Worm (Caenorhabditis elegans) whole organism, L3 larva: ENCODE data around the gene F42D1.4.

Source experiments
- R02D3.7 ChIP-seq: fragments of 150-350 bp; optimal IDR thresholded peaks from 2 replicates; lab custom pipeline; 2014; ENCODE audit warnings: missing biosample characterization, missing genetic modification characterization
- ZK546.5 ChIP-seq: sonication (generic microtip); optimal IDR thresholded peaks from 2 replicates; lab custom pipeline; 2017; ENCODE audit warnings: missing biosample characterization, missing genetic modification characterization
- ama-1 ChIP-seq: fragments of 150-350 bp; optimal IDR thresholded peaks from 2 replicates; lab custom pipeline; 2018
- ceh-16 ChIP-seq: sonication (generic microtip); optimal IDR thresholded peaks from 2 replicates; lab custom pipeline; 2017; ENCODE audit warnings: missing biosample characterization, missing genetic modification characterization
- ceh-28 ChIP-seq: fragments of 150-350 bp; optimal IDR thresholded peaks from 2 replicates; lab custom pipeline; 2014; ENCODE audit warnings: missing biosample characterization, missing genetic modification reagents, missing genetic modification characterization
- ceh-82 ChIP-seq: fragments of 150-350 bp; optimal IDR thresholded peaks from 2 replicates; lab custom pipeline; 2014; ENCODE audit warnings: missing biosample characterization, missing genetic modification characterization
- ceh-9 ChIP-seq: sonication (generic microtip); optimal IDR thresholded peaks from 2 replicates; lab custom pipeline; 2018; ENCODE audit warnings: missing biosample characterization, missing genetic modification characterization
- daf-12 ChIP-seq: fragments of 150-350 bp; optimal IDR thresholded peaks from 2 replicates; lab custom pipeline; 2014; ENCODE audit warnings: missing biosample characterization, missing genetic modification reagents, missing genetic modification characterization
- egl-27 ChIP-seq: sonication (generic microtip); optimal IDR thresholded peaks from 4 replicates; lab custom pipeline; 2017; ENCODE audit warnings: missing biosample characterization, missing genetic modification reagents, missing genetic modification characterization
- egl-5 ChIP-seq: fragments of 150-350 bp; optimal IDR thresholded peaks from 2 replicates; lab custom pipeline; 2017; ENCODE audit warnings: missing biosample characterization, missing genetic modification reagents, missing genetic modification characterization, inconsistent platforms
- elt-1 ChIP-seq: fragments of 150-350 bp; optimal IDR thresholded peaks from 2 replicates; lab custom pipeline; 2014; ENCODE audit warnings: missing biosample characterization, missing genetic modification characterization
- elt-2 ChIP-seq: sonication (generic microtip); optimal IDR thresholded peaks from 2 replicates; lab custom pipeline; 2016; ENCODE audit warnings: missing genetic modification reagents, mild to moderate bottlenecking, missing genetic modification characterization, missing compliant biosample characterization
- elt-3 ChIP-seq, 3 experiments: fragments of 150-350 bp in 1 of 3; sonication (generic microtip) in 2 of 3; optimal IDR thresholded peaks; 2 replicates in 2 of 3; 4 replicates in 1 of 3; lab custom pipeline; 2014 to 2017; ENCODE audit warnings: missing biosample characterization in 3 of 3, missing genetic modification characterization in 3 of 3
- eor-1 ChIP-seq, 2 experiments: fragments of 150-350 bp; optimal IDR thresholded peaks; 2 replicates each; lab custom pipeline; 2014 to 2018; ENCODE audit warnings: missing biosample characterization in 2 of 2, missing genetic modification characterization in 2 of 2
- fkh-10 ChIP-seq: sonication (generic microtip); optimal IDR thresholded peaks from 2 replicates; lab custom pipeline; 2017; ENCODE audit warnings: missing biosample characterization, missing genetic modification reagents, missing genetic modification characterization
- fkh-2 ChIP-seq: fragments of 150-350 bp; optimal IDR thresholded peaks from 2 replicates; lab custom pipeline; 2014; ENCODE audit warnings: missing biosample characterization, missing genetic modification reagents, missing genetic modification characterization
- fos-1 ChIP-seq: fragments of 150-350 bp; optimal IDR thresholded peaks from 2 replicates; lab custom pipeline; 2014; ENCODE audit warnings: missing biosample characterization, missing genetic modification characterization
- hmg-11 ChIP-seq: sonication (generic microtip); optimal IDR thresholded peaks from 2 replicates; lab custom pipeline; 2016; ENCODE audit warnings: missing genetic modification characterization, missing compliant biosample characterization
- jun-1 ChIP-seq: fragments of 150-350 bp; optimal IDR thresholded peaks from 2 replicates; lab custom pipeline; 2014; ENCODE audit warnings: missing biosample characterization, missing genetic modification reagents, missing genetic modification characterization
- lin-15B ChIP-seq: fragments of 150-350 bp; optimal IDR thresholded peaks from 2 replicates; lab custom pipeline; 2014; ENCODE audit warnings: missing biosample characterization, missing genetic modification characterization
- lin-39 ChIP-seq: fragments of 150-350 bp; optimal IDR thresholded peaks from 2 replicates; lab custom pipeline; 2018; ENCODE audit warnings: missing biosample characterization, missing genetic modification reagents, missing genetic modification characterization
- lsy-12 ChIP-seq: sonication (generic microtip); optimal IDR thresholded peaks from 2 replicates; lab custom pipeline; 2016; ENCODE audit warnings: mild to moderate bottlenecking, missing genetic modification characterization, missing compliant biosample characterization
- mdl-1 ChIP-seq: fragments of 150-350 bp; optimal IDR thresholded peaks from 2 replicates; lab custom pipeline; 2014; ENCODE audit warnings: missing biosample characterization, missing genetic modification characterization
- mml-1 ChIP-seq: fragments of 150-350 bp; sonication (generic microtip); optimal IDR thresholded peaks from 3 replicates; lab custom pipeline; 2014; ENCODE audit warnings: missing biosample characterization, missing genetic modification characterization
- nfya-1 ChIP-seq: sonication (generic microtip); optimal IDR thresholded peaks from 2 replicates; lab custom pipeline; 2017; ENCODE audit warnings: missing genetic modification characterization, mild to moderate bottlenecking, missing compliant biosample characterization, antibody characterized with exemption, moderate library complexity; ENCODE audit not compliant: insufficient read depth
- nhr-11 ChIP-seq: fragments of 150-350 bp; optimal IDR thresholded peaks from 2 replicates; lab custom pipeline; 2014; ENCODE audit warnings: missing biosample characterization, missing genetic modification characterization
- nhr-12 ChIP-seq: fragments of 150-350 bp; optimal IDR thresholded peaks from 2 replicates; lab custom pipeline; 2014; ENCODE audit warnings: missing biosample characterization, missing genetic modification characterization
- nhr-23 ChIP-seq: fragments of 150-350 bp; optimal IDR thresholded peaks from 2 replicates; lab custom pipeline; 2014; ENCODE audit warnings: missing biosample characterization, missing genetic modification reagents, missing genetic modification characterization
- nhr-237 ChIP-seq: fragments of 150-350 bp; optimal IDR thresholded peaks from 2 replicates; lab custom pipeline; 2014; ENCODE audit warnings: missing biosample characterization, missing genetic modification characterization
- nhr-25 ChIP-seq: sonication (generic microtip); optimal IDR thresholded peaks from 2 replicates; lab custom pipeline; 2017; ENCODE audit warnings: missing biosample characterization, missing genetic modification characterization
- nhr-28 ChIP-seq: fragments of 150-350 bp; optimal IDR thresholded peaks from 2 replicates; lab custom pipeline; 2014; ENCODE audit warnings: missing biosample characterization, missing genetic modification characterization
- nhr-43 ChIP-seq: sonication (generic microtip); optimal IDR thresholded peaks from 2 replicates; lab custom pipeline; 2016; ENCODE audit warnings: mild to moderate bottlenecking, missing genetic modification characterization, missing compliant biosample characterization; ENCODE audit not compliant: poor library complexity, severe bottlenecking
- nhr-67 ChIP-seq: fragments of 150-350 bp; optimal IDR thresholded peaks from 2 replicates; lab custom pipeline; 2014; ENCODE audit warnings: missing biosample characterization, missing genetic modification characterization
- nhr-76 ChIP-seq: fragments of 150-350 bp; sonication (generic microtip); optimal IDR thresholded peaks from 5 replicates; lab custom pipeline; 2014; ENCODE audit warnings: missing biosample characterization, missing genetic modification characterization
- nhr-77 ChIP-seq: fragments of 150-350 bp; optimal IDR thresholded peaks from 2 replicates; lab custom pipeline; 2014; ENCODE audit warnings: missing biosample characterization, missing genetic modification characterization
- pha-4 ChIP-seq: fragments of 150-350 bp; optimal IDR thresholded peaks from 2 replicates; lab custom pipeline; 2014; ENCODE audit warnings: missing biosample characterization, missing genetic modification reagents, missing genetic modification characterization
- pqm-1 ChIP-seq: fragments of 150-350 bp; optimal IDR thresholded peaks from 2 replicates; lab custom pipeline; 2017; ENCODE audit warnings: missing biosample characterization, missing genetic modification characterization, inconsistent platforms
- sea-2 ChIP-seq: fragments of 150-350 bp; sonication (generic microtip); optimal IDR thresholded peaks from 4 replicates; lab custom pipeline; 2014; ENCODE audit warnings: missing biosample characterization, missing genetic modification reagents, missing genetic modification characterization
- skn-1 ChIP-seq: fragments of 150-350 bp; optimal IDR thresholded peaks from 2 replicates; lab custom pipeline; 2014; ENCODE audit warnings: missing biosample characterization, missing genetic modification characterization
- snpc-4 ChIP-seq: fragments of 150-350 bp; optimal IDR thresholded peaks from 2 replicates; lab custom pipeline; 2014; ENCODE audit warnings: missing biosample characterization, missing genetic modification characterization
- tbx-2 ChIP-seq: sonication (generic microtip); optimal IDR thresholded peaks from 2 replicates; lab custom pipeline; 2016; ENCODE audit warnings: mild to moderate bottlenecking, missing genetic modification characterization, missing compliant biosample characterization
- unc-39 ChIP-seq: sonication (generic microtip); optimal IDR thresholded peaks from 4 replicates; lab custom pipeline; 2017; ENCODE audit warnings: missing biosample characterization, missing genetic modification characterization
- unc-62 ChIP-seq: fragments of 150-350 bp; sonication (generic microtip); optimal IDR thresholded peaks from 4 replicates; lab custom pipeline; 2014; ENCODE audit warnings: missing biosample characterization, missing genetic modification reagents, missing genetic modification characterization
- zag-1 ChIP-seq: fragments of 150-350 bp; optimal IDR thresholded peaks from 2 replicates; lab custom pipeline; 2014; ENCODE audit warnings: missing biosample characterization, missing genetic modification characterization
- ztf-11 ChIP-seq: fragments of 150-350 bp; optimal IDR thresholded peaks from 2 replicates; lab custom pipeline; 2014; ENCODE audit warnings: missing biosample characterization, missing genetic modification characterization
- ztf-4 ChIP-seq: fragments of 150-350 bp; optimal IDR thresholded peaks from 2 replicates; lab custom pipeline; 2014; ENCODE audit warnings: missing biosample characterization, missing genetic modification characterization

The F42D1.4 gene

DNA sequence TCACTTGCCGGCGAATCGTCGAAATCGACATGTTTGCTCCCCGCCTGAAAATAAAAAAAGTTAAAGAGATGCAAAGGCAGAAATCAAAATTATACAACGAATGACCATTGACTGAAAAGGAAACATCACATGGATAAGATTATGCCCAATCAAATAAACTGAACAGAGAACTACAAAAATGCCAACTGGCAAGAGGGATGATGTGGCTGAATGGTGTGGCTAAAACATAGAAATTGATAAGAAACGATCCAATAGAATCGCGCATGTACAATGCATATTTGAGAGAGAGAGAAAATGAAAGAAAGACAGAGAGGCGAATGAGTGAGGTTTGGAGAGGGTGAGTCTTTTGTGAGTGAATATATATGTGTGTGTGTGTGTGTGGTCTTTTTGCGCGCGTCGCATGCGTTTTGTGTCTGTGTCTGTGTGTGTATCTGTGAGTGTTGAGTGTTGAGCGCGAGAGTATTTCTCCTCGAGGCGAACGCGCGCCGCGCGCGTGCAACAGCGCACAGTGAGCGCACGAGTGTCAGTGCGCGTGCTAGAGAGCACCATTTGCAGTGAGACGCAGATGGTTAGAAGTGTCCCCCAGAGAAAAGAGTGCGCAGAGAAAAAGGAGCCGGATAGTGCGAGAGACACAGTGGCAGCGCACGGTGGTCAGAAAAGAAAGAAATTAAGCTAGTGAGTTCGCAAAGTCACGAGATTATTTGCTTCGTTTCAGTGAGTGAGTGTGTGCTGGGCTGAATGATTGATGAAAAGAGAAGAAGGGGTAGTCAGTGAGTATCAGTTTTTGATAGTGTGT lies 11.6 kb downstream of the F42D1.4 start, which contains the start of gene epn-1 (continued):
- TF ChIP-seq fkh-2 (peak; percentile 49), nhr-28 (tag; lab: Kevin White, UChicago) (no peak), lin-15B (peak; percentile 81), jun-1 (tag; lab: Kevin White, UChicago) (peak; percentile 99), fkh-10 (GFP tag; lab: Kevin White, UChicago) (peak; percentile 90), nhr-77 (peak; percentile 81), pqm-1 (tag; lab: Kevin White, UChicago) (peak; percentile 89), nhr-11 (tag; lab: Kevin White, UChicago) (peak; percentile 94), nhr-67 (tag; lab: Kevin White, UChicago) (no peak)

DNA sequence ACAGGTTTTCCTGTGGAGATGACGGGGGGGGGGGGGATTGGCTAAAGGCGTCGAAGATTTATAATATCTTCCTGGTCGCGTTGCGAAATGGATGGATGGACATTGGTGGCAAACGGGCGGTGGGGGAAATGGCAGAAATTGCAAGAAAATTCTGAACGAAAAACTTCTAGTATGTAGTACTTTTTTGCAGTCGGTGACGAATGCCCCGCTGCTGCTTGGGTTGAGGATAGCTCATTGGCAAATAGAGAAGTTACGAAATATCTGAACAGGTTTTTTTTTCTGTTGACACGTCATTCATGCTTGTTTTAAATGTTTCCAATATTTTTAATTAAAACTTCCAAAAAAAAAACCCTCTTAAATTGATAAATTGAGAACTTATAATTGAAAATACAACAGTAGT lies 12.5 kb downstream of the F42D1.4 start:
- no peak for TF ChIP-seq nhr-11 (tag; lab: Kevin White, UChicago)
- TF ChIP-seq nhr-25 (tag; lab: Kevin White, UChicago): peak; percentile 26
- peak; percentile 18 for TF ChIP-seq pha-4
- no peak for TF ChIP-seq nhr-76 (tag; lab: Kevin White, UChicago)
- TF ChIP-seq nhr-23 (tag; lab: Kevin White, UChicago): peak; percentile 33
- TF ChIP-seq lin-39 (tag; lab: Kevin White, UChicago): peak; percentile 21
- TF ChIP-seq ama-1 (lab: Kevin White, UChicago): peak; percentile 18
- peak; percentile 4 for TF ChIP-seq nhr-43 (tag; lab: Kevin White, UChicago)
- TF ChIP-seq, all 47 proteins: peak for 6

DNA sequence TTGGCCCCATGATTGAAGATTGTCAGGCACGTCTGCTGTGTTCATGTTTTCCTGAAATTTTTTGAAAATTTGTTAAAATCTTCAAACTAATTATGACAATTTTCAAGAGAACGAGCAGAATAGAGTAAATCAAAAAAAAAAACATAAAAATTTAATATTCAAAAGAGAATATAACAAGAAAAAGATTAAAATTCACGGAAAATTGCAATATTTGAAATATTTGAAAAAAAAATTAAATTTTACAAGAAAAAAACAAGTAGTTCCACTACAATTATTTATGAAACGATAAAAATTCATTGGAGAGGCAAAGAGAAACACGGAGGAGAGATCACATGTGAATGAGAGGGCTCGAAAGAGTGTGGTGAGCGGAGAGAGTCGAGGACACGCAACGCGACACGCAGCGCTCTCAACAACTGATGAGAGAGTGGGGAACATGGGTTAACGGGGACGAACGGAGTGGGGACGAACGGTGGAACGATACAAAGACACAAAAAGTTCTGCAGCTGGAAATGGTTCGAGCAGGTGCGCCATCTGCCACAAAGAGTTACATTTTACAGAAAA lies 17.5 kb downstream of the F42D1.4 start, which contains the start of gene mbk-1:
Gene mbk-1, minus strand, starts transcription at position 51 of the 561 bp plus-strand sequence.
- TF ChIP-seq ama-1 (lab: Kevin White, UChicago): peak; percentile 37
- TF ChIP-seq fkh-10 (GFP tag; lab: Kevin White, UChicago): no peak
- no peak for TF ChIP-seq zag-1
- TF ChIP-seq elt-2: peak; percentile 73
- TF ChIP-seq egl-5 (tag; lab: Kevin White, UChicago): peak; percentile 63
- TF ChIP-seq lsy-12 (tag; lab: Kevin White, UChicago): no peak
- TF ChIP-seq ceh-16 (tag; lab: Kevin White, UChicago): no peak
- no peak for TF ChIP-seq nhr-28 (tag; lab: Kevin White, UChicago)
- TF ChIP-seq daf-12 (tag; lab: Kevin White, UChicago): no peak
- no peak for TF ChIP-seq ztf-4 (tag; lab: Kevin White, UChicago)
- peak; percentile 35 for TF ChIP-seq snpc-4 (tag; lab: Kevin White, UChicago)
- TF ChIP-seq lin-39 (tag; lab: Kevin White, UChicago): peak; percentile 81
- no peak for TF ChIP-seq ceh-82 (tag; lab: Kevin White, UChicago)
- peak; percentile 59 for TF ChIP-seq nhr-23 (tag; lab: Kevin White, UChicago)
- no peak for TF ChIP-seq sea-2 (GFP tag; lab: Kevin White, UChicago)
- peak; percentile 90 for TF ChIP-seq pha-4
- TF ChIP-seq nhr-237 (tag; lab: Kevin White, UChicago): no peak
- TF ChIP-seq unc-39 (tag; lab: Kevin White, UChicago): no peak
- no peak for TF ChIP-seq mml-1 (tag; lab: Kevin White, UChicago)
- no peak for TF ChIP-seq ZK546.5
- TF ChIP-seq nhr-12: no peak
- TF ChIP-seq eor-1 (tag; optimal IDR thresholded peaks at IDR 0.05; lab: Kevin White, UChicago): no peak
- TF ChIP-seq skn-1 (tag; lab: Kevin White, UChicago): no peak
- peak; percentile 26 for TF ChIP-seq tbx-2 (tag; lab: Kevin White, UChicago)
- TF ChIP-seq ceh-9 (tag; lab: Kevin White, UChicago): no peak
- TF ChIP-seq nhr-43 (tag; lab: Kevin White, UChicago): peak; percentile 22
- no peak for TF ChIP-seq egl-27 (tag; lab: Kevin White, UChicago)
- no peak for TF ChIP-seq fos-1
- TF ChIP-seq elt-1: no peak
- peak; percentile 47 for TF ChIP-seq pqm-1 (tag; lab: Kevin White, UChicago)
- peak; percentile 51 for TF ChIP-seq jun-1 (tag; lab: Kevin White, UChicago)
- TF ChIP-seq lin-15B: peak; percentile 49
- TF ChIP-seq ceh-28 (tag; lab: Kevin White, UChicago): peak; percentile 26
- peak; percentile 80 for TF ChIP-seq nfya-1 (tag; lab: Kevin White, UChicago)
- no peak for TF ChIP-seq ztf-11 (tag; lab: Kevin White, UChicago)
- no peak for TF ChIP-seq unc-62 (GFP tag; lab: Kevin White, UChicago)
- TF ChIP-seq elt-3 (tag; optimal IDR thresholded peaks at IDR 0.05; lab: Kevin White, UChicago): no peak
- no peak for TF ChIP-seq fkh-2
- peak; percentile 81 for TF ChIP-seq hmg-11
- no peak for TF ChIP-seq R02D3.7 (tag; lab: Kevin White, UChicago)
- TF ChIP-seq mdl-1 (tag; lab: Kevin White, UChicago): peak; percentile 26
- no peak for TF ChIP-seq nhr-77
- TF ChIP-seq nhr-76 (tag; lab: Kevin White, UChicago): no peak
- TF ChIP-seq nhr-11 (tag; lab: Kevin White, UChicago): no peak
